Worm (Caenorhabditis elegans) whole organism, young adult: ENCODE results near the gene T10C6.16.
A peak's percentile ranks its signal among the peaks of the same experiment; 100 is the strongest.

Source experiments
- B0336.3 ChIP-seq: fragments of 200-800 bp; sonication (Bioruptor generic); IDR thresholded peaks from 2 replicates; pipeline ENCODE4 v1.3.6; 2022; ENCODE audit warnings: missing genetic modification characterization, missing compliant biosample characterization
- C06A6.2 ChIP-seq: fragments of 200-800 bp; sonication (Bioruptor generic); conservative IDR thresholded peaks from 2 replicates; pipeline ENCODE4 v1.3.6; 2022; ENCODE audit warnings: missing genetic modification characterization, missing compliant biosample characterization
- F22D6.2 ChIP-seq: sonication (generic microtip); optimal IDR thresholded peaks from 2 replicates; lab custom pipeline; 2016; ENCODE audit warnings: mild to moderate bottlenecking, missing genetic modification characterization, missing compliant biosample characterization
- F37B4.10 ChIP-seq: fragments of 200-800 bp; sonication (Bioruptor generic); IDR thresholded peaks from 2 replicates; pipeline ENCODE4 v1.3.6; 2022; ENCODE audit warnings: missing genetic modification characterization, missing compliant biosample characterization
- F49E8.2 ChIP-seq: sonication (generic microtip); optimal IDR thresholded peaks from 3 replicates; lab custom pipeline; 2017; ENCODE audit warnings: missing genetic modification characterization, mild to moderate bottlenecking, missing compliant biosample characterization, antibody characterized with exemption, moderate library complexity; ENCODE audit not compliant: insufficient read depth
- K11D2.4 ChIP-seq: fragments of 200-800 bp; sonication (Bioruptor generic); IDR thresholded peaks from 2 replicates; pipeline ENCODE4 v1.3.6; 2022; ENCODE audit warnings: missing genetic modification reagents, missing genetic modification characterization, missing compliant biosample characterization
- Y53F4B.3 ChIP-seq: fragments of 200-800 bp; sonication (Bioruptor generic); IDR thresholded peaks from 2 replicates; pipeline ENCODE4 v1.3.6; 2022; ENCODE audit warnings: missing genetic modification reagents, missing genetic modification characterization, missing compliant biosample characterization
- Y53G8AR.9 ChIP-seq: fragments of 200-800 bp; sonication (Bioruptor generic); conservative IDR thresholded peaks from 2 replicates; pipeline ENCODE4 v1.3.6; 2022; ENCODE audit warnings: missing genetic modification reagents, missing genetic modification characterization, missing compliant biosample characterization
- Y56A3A.18 ChIP-seq: fragments of 200-800 bp; sonication (Bioruptor generic); IDR thresholded peaks from 2 replicates; pipeline ENCODE4 v1.3.6; 2022; ENCODE audit warnings: missing genetic modification reagents, missing genetic modification characterization, missing compliant biosample characterization
- aptf-3 ChIP-seq: fragments of 200-800 bp; sonication (Bioruptor generic); IDR thresholded peaks from 2 replicates; pipeline ENCODE4 v1.3.6; 2022; ENCODE audit warnings: missing genetic modification characterization, missing compliant biosample characterization
- atf-7 ChIP-seq: sonication (generic microtip); optimal IDR thresholded peaks from 2 replicates; lab custom pipeline; 2017; ENCODE audit warnings: mild to moderate bottlenecking, missing genetic modification characterization, missing compliant biosample characterization
- attf-5 ChIP-seq: fragments of 200-800 bp; sonication (Bioruptor generic); optimal IDR thresholded peaks from 2 replicates; lab custom pipeline; 2018; ENCODE audit warnings: mild to moderate bottlenecking, missing genetic modification characterization, missing compliant biosample characterization
- attf-6 ChIP-seq: fragments of 200-800 bp; sonication (Bioruptor generic); IDR thresholded peaks from 2 replicates; pipeline ENCODE4 v1.3.6; 2022; ENCODE audit warnings: missing genetic modification reagents, missing genetic modification characterization, missing compliant biosample characterization
- bed-1 ChIP-seq: fragments of 200-800 bp; sonication (Bioruptor generic); IDR thresholded peaks from 2 replicates; pipeline ENCODE4 v1.3.6; 2022; ENCODE audit warnings: missing genetic modification reagents, missing genetic modification characterization, missing compliant biosample characterization
- ccch-3 ChIP-seq: fragments of 200-800 bp; sonication (Bioruptor generic); optimal IDR thresholded peaks from 2 replicates; lab custom pipeline; 2018; ENCODE audit warnings: mild to moderate bottlenecking, missing genetic modification characterization, missing compliant biosample characterization
- ceh-100 ChIP-seq: fragments of 200-800 bp; sonication (Bioruptor generic); IDR thresholded peaks from 2 replicates; pipeline ENCODE4 v1.3.6; 2022; ENCODE audit warnings: missing genetic modification reagents, missing genetic modification characterization, missing compliant biosample characterization
- ceh-27 ChIP-seq: fragments of 200-800 bp; sonication (Bioruptor generic); optimal IDR thresholded peaks from 2 replicates; lab custom pipeline; 2018; ENCODE audit warnings: mild to moderate bottlenecking, missing genetic modification characterization, moderate library complexity, missing compliant biosample characterization
- ceh-58 ChIP-seq: fragments of 200-800 bp; sonication (Bioruptor generic); IDR thresholded peaks from 2 replicates; pipeline ENCODE4 v1.3.6; 2022; ENCODE audit warnings: missing genetic modification characterization, missing compliant biosample characterization
- ceh-79 ChIP-seq: sonication (generic microtip); optimal IDR thresholded peaks from 2 replicates; lab custom pipeline; 2017; ENCODE audit warnings: mild to moderate bottlenecking, missing genetic modification characterization, missing compliant biosample characterization
- ceh-91 ChIP-seq: fragments of 200-800 bp; sonication (Bioruptor generic); IDR thresholded peaks from 2 replicates; pipeline ENCODE4 v1.3.6; 2022; ENCODE audit warnings: missing genetic modification reagents, missing genetic modification characterization, missing compliant biosample characterization
- die-1 ChIP-seq: sonication (generic microtip); optimal IDR thresholded peaks from 2 replicates; lab custom pipeline; 2016; ENCODE audit warnings: missing genotype, mild to moderate bottlenecking, missing genetic modification characterization, missing compliant biosample characterization
- dox-1 ChIP-seq: fragments of 200-800 bp; sonication (Bioruptor generic); IDR thresholded peaks from 2 replicates; pipeline ENCODE4 v1.3.6; 2022; ENCODE audit warnings: missing genetic modification reagents, missing genetic modification characterization, missing compliant biosample characterization
- gei-17 ChIP-seq: fragments of 200-800 bp; sonication (Bioruptor generic); optimal IDR thresholded peaks from 2 replicates; lab custom pipeline; 2018; ENCODE audit warnings: mild to moderate bottlenecking, missing genetic modification characterization, missing compliant biosample characterization
- hmg-1.2 ChIP-seq: fragments of 200-800 bp; sonication (Bioruptor generic); IDR thresholded peaks from 2 replicates; pipeline ENCODE4 v1.3.6; 2022; ENCODE audit warnings: missing genetic modification reagents, missing genetic modification characterization, missing compliant biosample characterization
- hrde-1 ChIP-seq: sonication (generic microtip); optimal IDR thresholded peaks from 2 replicates; lab custom pipeline; 2016; ENCODE audit warnings: missing genetic modification characterization, mild to moderate bottlenecking, missing compliant biosample characterization, moderate library complexity, missing genotype, missing genetic modification reagents, borderline replicate concordance
- hsf-1 ChIP-seq: fragments of 200-800 bp; sonication (Bioruptor generic); IDR thresholded peaks from 2 replicates; pipeline ENCODE4 v1.3.6; 2022; ENCODE audit warnings: missing genetic modification reagents, missing genetic modification characterization, missing compliant biosample characterization
- lag-1 ChIP-seq: fragments of 200-800 bp; sonication (Bioruptor generic); IDR thresholded peaks from 2 replicates; pipeline ENCODE4 v1.3.6; 2022; ENCODE audit warnings: missing genetic modification reagents, missing genetic modification characterization, missing compliant biosample characterization
- let-526 ChIP-seq: fragments of 200-800 bp; sonication (Bioruptor generic); IDR thresholded peaks from 2 replicates; pipeline ENCODE4 v1.3.6; 2022; ENCODE audit warnings: missing genetic modification reagents, missing genetic modification characterization, missing compliant biosample characterization
- lin-26 ChIP-seq: fragments of 200-800 bp; sonication (Bioruptor generic); IDR thresholded peaks from 2 replicates; pipeline ENCODE4 v1.3.6; 2022; ENCODE audit warnings: missing genetic modification reagents, missing genetic modification characterization, missing compliant biosample characterization
- madf-3 ChIP-seq: fragments of 200-800 bp; sonication (Bioruptor generic); IDR thresholded peaks from 2 replicates; pipeline ENCODE4 v1.3.6; 2022; ENCODE audit warnings: missing genetic modification reagents, missing genetic modification characterization, missing compliant biosample characterization
- madf-6 ChIP-seq: fragments of 200-800 bp; sonication (Bioruptor generic); IDR thresholded peaks from 2 replicates; pipeline ENCODE4 v1.3.6; 2022; ENCODE audit warnings: missing genetic modification reagents, missing genetic modification characterization, missing compliant biosample characterization
- madf-8 ChIP-seq: fragments of 200-800 bp; sonication (Bioruptor generic); conservative IDR thresholded peaks from 2 replicates; pipeline ENCODE4 v1.3.6; 2022; ENCODE audit warnings: missing genetic modification reagents, missing genetic modification characterization, missing compliant biosample characterization
- mcd-1 ChIP-seq: fragments of 200-800 bp; sonication (Bioruptor generic); IDR thresholded peaks from 2 replicates; pipeline ENCODE4 v1.3.6; 2022; ENCODE audit warnings: missing genetic modification reagents, missing genetic modification characterization, missing compliant biosample characterization
- nhr-120 ChIP-seq: fragments of 200-800 bp; sonication (Bioruptor generic); IDR thresholded peaks from 2 replicates; pipeline ENCODE4 v1.3.6; 2022; ENCODE audit warnings: missing genetic modification characterization, missing compliant biosample characterization
- nhr-27 ChIP-seq: fragments of 200-800 bp; sonication (Bioruptor generic); optimal IDR thresholded peaks from 2 replicates; lab custom pipeline; 2018; ENCODE audit warnings: mild to moderate bottlenecking, missing genetic modification characterization, moderate library complexity, missing compliant biosample characterization
- nhr-80 ChIP-seq: sonication (generic microtip); optimal IDR thresholded peaks from 2 replicates; lab custom pipeline; 2016; ENCODE audit warnings: missing genetic modification characterization, missing compliant biosample characterization
- pbrm-1 ChIP-seq: fragments of 200-800 bp; sonication (Bioruptor generic); IDR thresholded peaks from 2 replicates; pipeline ENCODE4 v1.3.6; 2022; ENCODE audit warnings: missing genetic modification reagents, missing genetic modification characterization, missing compliant biosample characterization
- pha-4 ChIP-seq: fragments of 150-350 bp; sonication (generic microtip); optimal IDR thresholded peaks from 2 replicates; lab custom pipeline; 2014; ENCODE audit warnings: missing biosample characterization, missing genetic modification reagents, missing genetic modification characterization
- repo-1 ChIP-seq: sonication (generic microtip); optimal IDR thresholded peaks from 2 replicates; lab custom pipeline; 2017; ENCODE audit warnings: mild to moderate bottlenecking, missing genetic modification characterization, missing compliant biosample characterization
- rpc-1 ChIP-seq, 2 experiments: fragments of 150-350 bp in 1 of 2; sonication (generic microtip) in 1 of 2; optimal IDR thresholded peaks; 2 replicates each; lab custom pipeline; 2014 to 2018; ENCODE audit warnings: missing biosample characterization in 1 of 2, missing genetic modification characterization in 1 of 2, missing genetic modification reagents in 1 of 2, missing genotype in 1 of 2
- snpc-1.1 ChIP-seq: sonication (generic microtip); optimal IDR thresholded peaks from 2 replicates; lab custom pipeline; 2017; ENCODE audit warnings: missing genetic modification characterization, mild to moderate bottlenecking, missing compliant biosample characterization, antibody characterized with exemption, moderate library complexity, missing genotype, missing genetic modification reagents; ENCODE audit not compliant: insufficient read depth
- somi-1 ChIP-seq: fragments of 200-800 bp; sonication (Bioruptor generic); optimal IDR thresholded peaks from 2 replicates; lab custom pipeline; 2018; ENCODE audit warnings: mild to moderate bottlenecking, missing genetic modification characterization, missing compliant biosample characterization
- unc-130 ChIP-seq: sonication (generic microtip); optimal IDR thresholded peaks from 2 replicates; lab custom pipeline; 2016; ENCODE audit warnings: missing genetic modification reagents, missing genetic modification characterization, missing compliant biosample characterization
- xnd-1 ChIP-seq: sonication (generic microtip); optimal IDR thresholded peaks from 2 replicates; lab custom pipeline; 2016; ENCODE audit warnings: missing genotype, missing genetic modification reagents, missing genetic modification characterization, missing compliant biosample characterization
- ztf-22 ChIP-seq: fragments of 200-800 bp; sonication (Bioruptor generic); optimal IDR thresholded peaks from 2 replicates; lab custom pipeline; 2018; ENCODE audit warnings: mild to moderate bottlenecking, missing genetic modification characterization, moderate library complexity, missing compliant biosample characterization
- ztf-25 ChIP-seq: fragments of 200-800 bp; sonication (Bioruptor generic); IDR thresholded peaks from 2 replicates; pipeline ENCODE4 v1.3.6; 2022; ENCODE audit warnings: missing genetic modification reagents, missing genetic modification characterization, missing compliant biosample characterization
- ztf-28 ChIP-seq: fragments of 200-800 bp; sonication (Bioruptor generic); IDR thresholded peaks from 2 replicates; pipeline ENCODE4 v1.3.6; 2022; ENCODE audit warnings: missing genetic modification reagents, missing genetic modification characterization, missing compliant biosample characterization

The T10C6.16 gene

DNA sequence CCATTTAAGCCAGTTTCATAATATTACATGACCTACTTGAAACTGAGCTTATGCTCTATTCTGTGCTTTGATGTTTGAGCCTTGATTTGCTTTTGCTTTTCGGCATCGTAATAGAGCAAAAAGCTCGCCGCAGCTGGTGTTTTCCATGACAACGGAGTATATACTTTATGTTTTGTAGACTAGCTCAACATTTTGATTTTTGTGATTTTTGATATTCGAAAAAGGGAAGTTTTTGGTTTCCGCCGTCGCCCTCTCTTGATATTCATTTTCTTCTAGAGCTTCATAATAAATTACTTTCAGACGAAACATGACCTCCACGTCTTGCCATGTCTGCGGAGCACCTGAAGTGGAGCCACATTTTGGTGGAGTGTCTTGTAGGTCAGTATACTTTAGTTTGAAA lies 30.5 kb downstream of the T10C6.16 start, which contains the start of gene nhr-63:
nhr-63 (plus strand) TSS at position 301 of the 400 bp plus-strand sequence.
- TF ChIP-seq F37B4.10 (GFP tag; lab: Robert Waterston, UW) (no peak), hsf-1 (no peak), nhr-27 (tag; lab: Kevin White, UChicago) (no peak), mcd-1 (no peak), madf-3 (GFP tag; lab: Robert Waterston, UW) (no peak), attf-6 (no peak), hrde-1 (tag; lab: Kevin White, UChicago) (no peak), F22D6.2 (tag; lab: Kevin White, UChicago) (no peak), ztf-22 (no peak), nhr-120 (GFP tag; lab: Robert Waterston, UW) (no peak), aptf-3 (GFP tag; lab: Robert Waterston, UW) (no peak), gei-17 (no peak), xnd-1 (tag; lab: Kevin White, UChicago) (no peak), rpc-1 (optimal IDR thresholded peaks at IDR 0.05; lab: Kevin White, UChicago) (no peak), rpc-1 (tag; optimal IDR thresholded peaks at IDR 0.05; lab: Kevin White, UChicago) (no peak), K11D2.4 (no peak)

DNA sequence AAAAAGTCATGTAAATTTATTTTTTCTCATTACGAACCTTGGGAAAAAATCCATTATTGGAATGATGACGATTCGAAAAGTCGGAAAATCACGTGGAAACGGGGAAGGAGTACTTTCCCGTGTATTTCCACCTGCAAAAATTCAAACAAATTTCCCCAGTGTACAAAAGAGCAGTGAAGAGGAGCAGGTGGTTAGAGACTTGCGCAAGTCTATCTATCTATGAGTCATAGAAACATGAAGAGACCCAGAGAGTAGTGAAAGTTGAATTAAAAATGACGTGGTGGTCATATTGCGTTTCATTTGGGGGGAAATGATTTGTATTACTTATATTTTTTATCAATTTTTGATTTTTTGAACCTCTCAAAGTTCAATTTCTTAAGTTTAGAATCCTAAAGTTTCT lies 32.4 kb downstream of the T10C6.16 start, which contains the start of gene nhr-50:
nhr-50 (minus strand) TSS at position 199 of the 400 bp plus-strand sequence.
- TF ChIP-seq dox-1 (GFP tag; lab: Robert Waterston, UW) (peak; percentile 50; the same call in 1 of the 2 replicates), attf-5 (GFP tag; lab: Kevin White, UChicago) (peak; percentile 20), ztf-22 (no peak), Y53G8AR.9 (GFP tag; lab: Robert Waterston, UW) (no peak), ccch-3 (no peak), ztf-25 (GFP tag; lab: Robert Waterston, UW) (no peak), bed-1 (GFP tag; lab: Robert Waterston, UW) (no peak), madf-3 (GFP tag; lab: Robert Waterston, UW) (no peak), attf-6 (no peak), B0336.3 (no peak), F22D6.2 (tag; lab: Kevin White, UChicago) (no peak), aptf-3 (GFP tag; lab: Robert Waterston, UW) (no peak), somi-1 (GFP tag; lab: Kevin White, UChicago) (no peak), F37B4.10 (GFP tag; lab: Robert Waterston, UW) (no peak), ceh-79 (tag; lab: Kevin White, UChicago) (no peak), Y56A3A.18 (GFP tag; lab: Robert Waterston, UW) (no peak), die-1 (tag; lab: Kevin White, UChicago) (no peak), madf-8 (GFP tag; lab: Robert Waterston, UW) (no peak), C06A6.2 (no peak), ceh-27 (no peak), nhr-80 (peak; percentile 78), ceh-100 (GFP tag; lab: Robert Waterston, UW) (no peak), xnd-1 (tag; lab: Kevin White, UChicago) (no peak), ztf-28 (GFP tag; lab: Robert Waterston, UW) (no peak), snpc-1.1 (tag; lab: Kevin White, UChicago) (no peak), ceh-58 (GFP tag; lab: Robert Waterston, UW) (no peak), repo-1 (tag; lab: Kevin White, UChicago) (no peak), lin-26 (GFP tag; lab: Robert Waterston, UW) (no peak), atf-7 (tag; lab: Kevin White, UChicago) (peak; percentile 77), unc-130 (no peak), F49E8.2 (tag; lab: Kevin White, UChicago) (no peak), let-526 (GFP tag; lab: Robert Waterston, UW) (no peak), madf-6 (GFP tag; lab: Robert Waterston, UW) (no peak), pbrm-1 (GFP tag; lab: Robert Waterston, UW) (no peak), lag-1 (GFP tag; lab: Robert Waterston, UW) (no peak), pha-4 (no peak), hmg-1.2 (GFP tag; lab: Robert Waterston, UW) (peak; percentile 58; the same call in 1 of the 2 replicates), rpc-1 (optimal IDR thresholded peaks at IDR 0.05; lab: Kevin White, UChicago) (no peak), rpc-1 (tag; optimal IDR thresholded peaks at IDR 0.05; lab: Kevin White, UChicago) (no peak), Y53F4B.3 (GFP tag; lab: Robert Waterston, UW) (no peak), ceh-91 (GFP tag; lab: Robert Waterston, UW) (no peak)
